Fruit fly (Drosophila melanogaster) whole organism, embryonic: Measurements from ENCODE around the gene ArgRS-m.

Experiments
- Abd-B ChIP-seq: fragments of 200-800 bp; sonication (Bioruptor generic); optimal IDR thresholded peaks from 2 replicates; lab custom pipeline; 2018; ENCODE audit warnings: missing biosample characterization, mild to moderate bottlenecking, missing genetic modification characterization, moderate library complexity
- BEAF-32 ChIP-seq: fragments of 200-800 bp; sonication (Bioruptor generic); optimal IDR thresholded peaks from 3 replicates; lab custom pipeline; 2017; ENCODE audit warnings: missing biosample characterization, missing genetic modification characterization, mild to moderate bottlenecking, moderate library complexity, missing genetic modification reagents
- CG10431 ChIP-seq: fragments of 200-800 bp; sonication (Bioruptor generic); optimal IDR thresholded peaks from 3 replicates; lab custom pipeline; 2018; ENCODE audit warnings: missing biosample characterization, mild to moderate bottlenecking, missing genetic modification characterization
- CG11398 ChIP-seq: fragments of 200-800 bp; sonication (Bioruptor generic); optimal IDR thresholded peaks from 2 replicates; lab custom pipeline; 2016; ENCODE audit warnings: missing biosample characterization, missing genetic modification characterization
- CG11504 ChIP-seq: fragments of 200-800 bp; sonication (Bioruptor generic); optimal IDR thresholded peaks from 3 replicates; lab custom pipeline; 2019; ENCODE audit warnings: missing biosample characterization, mild to moderate bottlenecking, missing genetic modification characterization, moderate library complexity
- CG12104 ChIP-seq: fragments of 200-800 bp; sonication (Bioruptor generic); optimal IDR thresholded peaks from 3 replicates; lab custom pipeline; 2016; ENCODE audit warnings: missing biosample characterization, missing genetic modification characterization
- CG12659 ChIP-seq: fragments of 200-800 bp; sonication (Bioruptor generic); optimal IDR thresholded peaks from 3 replicates; lab custom pipeline; 2017; ENCODE audit warnings: mild to moderate bottlenecking, missing biosample characterization, missing genetic modification reagents, missing genetic modification characterization
- CG14667 ChIP-seq: fragments of 200-800 bp; sonication (Bioruptor generic); IDR thresholded peaks from 2 replicates; pipeline ENCODE4 v1.3.6; 2022; ENCODE audit warnings: missing biosample characterization, missing genetic modification characterization
- CG14710 ChIP-seq: fragments of 200-800 bp; sonication (Bioruptor generic); optimal IDR thresholded peaks from 3 replicates; lab custom pipeline; 2019; ENCODE audit warnings: missing biosample characterization, mild to moderate bottlenecking, missing genetic modification characterization, moderate library complexity
- CG15479 ChIP-seq: fragments of 200-800 bp; sonication (Bioruptor generic); optimal IDR thresholded peaks from 3 replicates; lab custom pipeline; 2019; ENCODE audit warnings: missing biosample characterization, mild to moderate bottlenecking, missing genetic modification characterization, moderate library complexity
- CG17328 ChIP-seq: fragments of 200-800 bp; sonication (Bioruptor generic); IDR thresholded peaks from 2 replicates; pipeline ENCODE4 v1.3.6; 2022; ENCODE audit warnings: missing biosample characterization, missing genetic modification characterization
- CG17612 ChIP-seq: fragments of 200-800 bp; sonication (Bioruptor generic); IDR thresholded peaks from 2 replicates; pipeline ENCODE4 v1.3.6; 2022; ENCODE audit warnings: missing biosample characterization, missing genetic modification characterization
- CG17829 ChIP-seq: fragments of 200-800 bp; optimal IDR thresholded peaks from 2 replicates; lab custom pipeline; 2019; ENCODE audit warnings: missing biosample characterization, mild to moderate bottlenecking, missing genetic modification characterization, moderate library complexity
- CG2678 ChIP-seq: fragments of 200-800 bp; sonication (Bioruptor generic); optimal IDR thresholded peaks from 3 replicates; lab custom pipeline; 2019; ENCODE audit warnings: missing biosample characterization, mild to moderate bottlenecking, missing genetic modification characterization, moderate library complexity
- CG31388 ChIP-seq: fragments of 200-800 bp; sonication (Bioruptor generic); optimal IDR thresholded peaks from 2 replicates; lab custom pipeline; 2016; ENCODE audit warnings: missing biosample characterization, missing genetic modification characterization
- CG32767 ChIP-seq: fragments of 200-800 bp; sonication (Bioruptor generic); IDR thresholded peaks from 2 replicates; pipeline ENCODE4 v1.3.6; 2022; ENCODE audit warnings: missing biosample characterization, missing genetic modification characterization
- CG34422 ChIP-seq: fragments of 200-800 bp; sonication (Bioruptor generic); IDR thresholded peaks from 3 replicates; pipeline ENCODE4 v1.3.6; 2022; ENCODE audit warnings: missing biosample characterization, missing genetic modification characterization
- CG4617 ChIP-seq: fragments of 200-800 bp; sonication (Bioruptor generic); optimal IDR thresholded peaks from 3 replicates; lab custom pipeline; 2016; ENCODE audit warnings: missing biosample characterization, missing genetic modification characterization, borderline replicate concordance
- CG6272 ChIP-seq: fragments of 200-800 bp; sonication (Bioruptor generic); IDR thresholded peaks from 2 replicates; pipeline ENCODE4 v1.3.6; 2022; ENCODE audit warnings: missing biosample characterization, missing genetic modification characterization
- CG7963 ChIP-seq: fragments of 200-800 bp; sonication (Bioruptor generic); IDR thresholded peaks from 3 replicates; pipeline ENCODE4 v1.3.6; 2022; ENCODE audit warnings: missing biosample characterization, missing genetic modification characterization; ENCODE audit not compliant: partially characterized antibody
- CG8944 ChIP-seq: fragments of 200-800 bp; sonication (Bioruptor generic); optimal IDR thresholded peaks from 3 replicates; lab custom pipeline; 2016; ENCODE audit warnings: missing biosample characterization, missing genetic modification characterization
- CG9215 ChIP-seq: fragments of 200-800 bp; sonication (Bioruptor generic); IDR thresholded peaks from 2 replicates; pipeline ENCODE4 v1.3.6; 2022; ENCODE audit warnings: missing biosample characterization, missing genetic modification characterization
- CG9876 ChIP-seq: fragments of 200-800 bp; sonication (Bioruptor generic); optimal IDR thresholded peaks from 2 replicates; lab custom pipeline; 2016; ENCODE audit warnings: missing biosample characterization, missing genetic modification characterization
- Dek ChIP-seq: fragments of 200-800 bp; sonication (Bioruptor generic); optimal IDR thresholded peaks from 3 replicates; lab custom pipeline; 2019; ENCODE audit warnings: missing biosample characterization, mild to moderate bottlenecking, missing genetic modification characterization, moderate library complexity
- GATAe ChIP-seq: fragments of 200-800 bp; sonication (Bioruptor generic); conservative IDR thresholded peaks from 2 replicates; pipeline ENCODE4 v1.3.6; 2022; ENCODE audit warnings: missing biosample characterization, missing genetic modification characterization
- Gsc ChIP-seq: fragments of 200-800 bp; sonication (Bioruptor generic); IDR thresholded peaks from 2 replicates; pipeline ENCODE4 v1.3.6; 2022; ENCODE audit warnings: missing biosample characterization, missing genetic modification characterization
- Hmx ChIP-seq: fragments of 200-800 bp; sonication (Bioruptor generic); optimal IDR thresholded peaks from 2 replicates; lab custom pipeline; 2016; ENCODE audit warnings: missing biosample characterization, missing genetic modification characterization
- MESR4 ChIP-seq: fragments of 200-800 bp; sonication (Bioruptor generic); optimal IDR thresholded peaks from 2 replicates; lab custom pipeline; 2018; ENCODE audit warnings: missing biosample characterization, mild to moderate bottlenecking, missing genetic modification characterization, moderate library complexity
- PHDP ChIP-seq: fragments of 200-800 bp; sonication (Bioruptor generic); optimal IDR thresholded peaks from 3 replicates; lab custom pipeline; 2018; ENCODE audit warnings: missing biosample characterization, mild to moderate bottlenecking, missing genetic modification characterization, moderate library complexity
- Scr ChIP-seq: fragments of 200-800 bp; sonication (Bioruptor generic); IDR thresholded peaks from 2 replicates; pipeline ENCODE4 v1.3.6; 2022; ENCODE audit warnings: missing biosample characterization, missing genetic modification characterization; ENCODE audit not compliant: partially characterized antibody
- Stat92E ChIP-seq, 3 experiments: fragments of >200 bp in 2 of 3; fragments of 200-800 bp in 1 of 3; sonication (Bioruptor generic) in 1 of 3; optimal IDR thresholded peaks; 2 replicates each; lab custom pipeline; 2017 to 2019; ENCODE audit warnings: missing biosample characterization in 3 of 3, missing genetic modification characterization in 3 of 3, mild to moderate bottlenecking in 1 of 3, moderate library complexity in 1 of 3
- amos ChIP-seq: fragments of 200-800 bp; sonication (Bioruptor generic); IDR thresholded peaks from 2 replicates; pipeline ENCODE4 v1.3.6; 2022; ENCODE audit warnings: missing biosample characterization, missing genetic modification characterization; ENCODE audit not compliant: partially characterized antibody
- chn ChIP-seq: fragments of 200-800 bp; sonication (Bioruptor generic); optimal IDR thresholded peaks from 2 replicates; lab custom pipeline; 2016; ENCODE audit warnings: missing biosample characterization, missing genetic modification characterization
- fd102C ChIP-seq: fragments of 200-800 bp; sonication (Bioruptor generic); optimal IDR thresholded peaks from 2 replicates; lab custom pipeline; 2018; ENCODE audit warnings: missing biosample characterization, mild to moderate bottlenecking, missing genetic modification characterization, moderate library complexity
- gce ChIP-seq: fragments of 200-800 bp; sonication (Bioruptor generic); IDR thresholded peaks from 3 replicates; pipeline ENCODE4 v1.3.6; 2022; ENCODE audit warnings: missing biosample characterization, missing genetic modification characterization
- her ChIP-seq: fragments of 200-800 bp; sonication (Bioruptor generic); optimal IDR thresholded peaks from 2 replicates; lab custom pipeline; 2016; ENCODE audit warnings: missing biosample characterization, missing genetic modification characterization
- inv ChIP-seq: fragments of 200-800 bp; sonication (Bioruptor generic); IDR thresholded peaks from 2 replicates; pipeline ENCODE4 v1.3.6; 2022; ENCODE audit warnings: missing biosample characterization, missing genetic modification characterization; ENCODE audit not compliant: partially characterized antibody
- jing ChIP-seq: fragments of 200-800 bp; sonication (Bioruptor generic); optimal IDR thresholded peaks from 2 replicates; lab custom pipeline; 2018; ENCODE audit warnings: missing biosample characterization, mild to moderate bottlenecking, missing genetic modification characterization
- lola ChIP-seq, 3 experiments: fragments of >200 bp in 2 of 3; fragments of 200-800 bp in 1 of 3; sonication (Bioruptor generic) in 1 of 3; optimal IDR thresholded peaks; 2 replicates each; lab custom pipeline; 2017 to 2019; ENCODE audit warnings: missing biosample characterization in 3 of 3, missing genetic modification characterization in 3 of 3, mild to moderate bottlenecking in 1 of 3, moderate library complexity in 1 of 3
- mld ChIP-seq: fragments of 200-800 bp; sonication (Bioruptor generic); IDR thresholded peaks from 3 replicates; pipeline ENCODE4 v1.3.6; 2022; ENCODE audit warnings: missing biosample characterization, missing genetic modification characterization; ENCODE audit not compliant: partially characterized antibody
- nerfin-2 ChIP-seq: fragments of 200-800 bp; sonication (Bioruptor generic); IDR thresholded peaks from 2 replicates; pipeline ENCODE4 v1.3.6; 2022; ENCODE audit warnings: missing biosample characterization, missing genetic modification characterization; ENCODE audit not compliant: partially characterized antibody
- nom ChIP-seq: fragments of 200-800 bp; sonication (Bioruptor generic); optimal IDR thresholded peaks from 2 replicates; lab custom pipeline; 2017; ENCODE audit warnings: missing biosample characterization, missing genetic modification characterization, mild to moderate bottlenecking, moderate library complexity, missing genetic modification reagents
- oc ChIP-seq: fragments of 200-800 bp; sonication (Bioruptor generic); optimal IDR thresholded peaks from 2 replicates; lab custom pipeline; 2018; ENCODE audit warnings: missing biosample characterization, mild to moderate bottlenecking, missing genetic modification characterization, moderate library complexity
- schlank ChIP-seq: fragments of 200-800 bp; sonication (Bioruptor generic); optimal IDR thresholded peaks from 2 replicates; lab custom pipeline; 2018; ENCODE audit warnings: missing biosample characterization, mild to moderate bottlenecking, missing genetic modification characterization
- slbo ChIP-seq: fragments of 200-800 bp; sonication (Bioruptor generic); IDR thresholded peaks from 2 replicates; pipeline ENCODE4 v1.3.6; 2022; ENCODE audit warnings: missing biosample characterization, missing genetic modification characterization
- tap ChIP-seq: fragments of 200-800 bp; optimal IDR thresholded peaks from 3 replicates; lab custom pipeline; 2019; ENCODE audit warnings: missing biosample characterization, mild to moderate bottlenecking, missing genetic modification characterization, moderate library complexity
- tll ChIP-seq, 2 experiments: fragments of 200-800 bp in 1 of 2; fragments of >200 bp in 1 of 2; sonication (Bioruptor generic) in 1 of 2; optimal IDR thresholded peaks; 2 replicates each; lab custom pipeline; 2017 to 2019; ENCODE audit warnings: missing biosample characterization in 2 of 2, missing genetic modification characterization in 2 of 2, mild to moderate bottlenecking in 1 of 2, moderate library complexity in 1 of 2
- wdn ChIP-seq: fragments of 200-800 bp; sonication (Bioruptor generic); IDR thresholded peaks from 2 replicates; pipeline ENCODE4 v1.3.6; 2022; ENCODE audit warnings: missing biosample characterization, missing genetic modification characterization
- zf30C ChIP-seq: fragments of 200-800 bp; sonication (Bioruptor generic); optimal IDR thresholded peaks from 3 replicates; lab custom pipeline; 2018; ENCODE audit warnings: missing biosample characterization, mild to moderate bottlenecking, missing genetic modification characterization

Gene ArgRS-m

dm6 chr3R:7911482-7911881 is 24.6 kb downstream of the ArgRS-m start, which contains the start of gene Prat (continued):
- TF ChIP-seq lola (GFP tag; optimal IDR thresholded peaks at IDR 0.05; lab: Kevin White, UChicago) (no peak), CG7963 (GFP tag; lab: Robert Waterston, UW) (peak; percentile 73), zf30C (GFP tag; lab: Kevin White, UChicago) (no peak), CG11504 (tag; lab: Kevin White, UChicago) (no peak), BEAF-32 (GFP tag; lab: Kevin White, UChicago) (peak; percentile 80), oc (no peak), Abd-B (GFP tag; lab: Kevin White, UChicago) (no peak), CG2678 (tag; lab: Kevin White, UChicago) (no peak), fd102C (GFP tag; lab: Kevin White, UChicago) (no peak), CG14667 (GFP tag; lab: Robert Waterston, UW) (no peak), MESR4 (GFP tag; lab: Kevin White, UChicago) (peak; percentile 92), CG15479 (peak; percentile 58), CG4617 (GFP tag; lab: Kevin White, UChicago) (peak; percentile 63), Gsc (GFP tag; lab: Robert Waterston, UW) (no peak), nerfin-2 (GFP tag; lab: Robert Waterston, UW) (peak; percentile 63), amos (GFP tag; lab: Robert Waterston, UW) (peak; percentile 79), gce (GFP tag; lab: Robert Waterston, UW) (no peak), mld (peak; percentile 66; the same call in 2 of the 3 replicates), slbo (GFP tag; lab: Robert Waterston, UW) (no peak), CG9876 (GFP tag; lab: Kevin White, UChicago) (no peak), Hmx (GFP tag; lab: Kevin White, UChicago) (no peak), jing (GFP tag; lab: Kevin White, UChicago) (no peak), schlank (tag; lab: Kevin White, UChicago) (no peak), CG12104 (GFP tag; lab: Kevin White, UChicago) (no peak), CG32767 (GFP tag; lab: Robert Waterston, UW) (no peak), Dek (tag; lab: Kevin White, UChicago) (no peak), CG31388 (no peak), CG14710 (tag; lab: Kevin White, UChicago) (peak; percentile 9), CG17829 (tag; lab: Kevin White, UChicago) (peak; percentile 5), her (GFP tag; lab: Kevin White, UChicago) (no peak), CG11398 (no peak), CG34422 (GFP tag; lab: Robert Waterston, UW) (peak; percentile 59; the same call in 2 of the 3 replicates), CG12659 (GFP tag; lab: Kevin White, UChicago) (peak; percentile 22), nom (GFP tag; lab: Kevin White, UChicago) (no peak), PHDP (no peak), chn (GFP tag; lab: Kevin White, UChicago) (no peak), CG6272 (no peak), CG8944 (GFP tag; lab: Kevin White, UChicago) (no peak), Scr (GFP tag; lab: Robert Waterston, UW) (peak; percentile 79), GATAe (no peak), wdn (no peak), CG17328 (GFP tag; lab: Robert Waterston, UW) (no peak), CG10431 (GFP tag; lab: Kevin White, UChicago) (no peak), tll (GFP tag; optimal IDR thresholded peaks at IDR 0.05; lab: Kevin White, UChicago) (no peak), inv (GFP tag; lab: Robert Waterston, UW) (peak; percentile 64), CG17612 (GFP tag; lab: Robert Waterston, UW) (no peak), tap (tag; lab: Kevin White, UChicago) (no peak), Stat92E (GFP tag; optimal IDR thresholded peaks at IDR 0.05; lab: Kevin White, UChicago) (no peak), CG9215 (GFP tag; lab: Robert Waterston, UW) (no peak)
